Worm (Caenorhabditis elegans) whole organism, early embryonic: ENCODE measurements around the gene C16C8.17.

Source experiments
- F13C5.2 ChIP-seq: sonication (generic microtip); optimal IDR thresholded peaks from 2 replicates; lab custom pipeline; 2017; ENCODE audit warnings: mild to moderate bottlenecking, missing genetic modification characterization, inconsistent platforms, missing compliant biosample characterization
- aly-1 ChIP-seq: sonication (generic microtip); optimal IDR thresholded peaks from 2 replicates; lab custom pipeline; 2016; ENCODE audit warnings: missing genetic modification characterization, missing compliant biosample characterization
- ama-1 ChIP-seq: fragments of 150-350 bp; optimal IDR thresholded peaks from 2 replicates; lab custom pipeline; 2014
- flt-1 ChIP-seq: fragments of 200-800 bp; sonication (Bioruptor generic); IDR thresholded peaks from 2 replicates; pipeline ENCODE4 v1.3.6; 2022; ENCODE audit warnings: missing genetic modification characterization, missing compliant biosample characterization
- tbx-11 ChIP-seq: fragments of 200-800 bp; sonication (Bioruptor generic); IDR thresholded peaks from 2 replicates; pipeline ENCODE4 v1.3.6; 2022; ENCODE audit warnings: missing genetic modification characterization, missing compliant biosample characterization

DNA sequence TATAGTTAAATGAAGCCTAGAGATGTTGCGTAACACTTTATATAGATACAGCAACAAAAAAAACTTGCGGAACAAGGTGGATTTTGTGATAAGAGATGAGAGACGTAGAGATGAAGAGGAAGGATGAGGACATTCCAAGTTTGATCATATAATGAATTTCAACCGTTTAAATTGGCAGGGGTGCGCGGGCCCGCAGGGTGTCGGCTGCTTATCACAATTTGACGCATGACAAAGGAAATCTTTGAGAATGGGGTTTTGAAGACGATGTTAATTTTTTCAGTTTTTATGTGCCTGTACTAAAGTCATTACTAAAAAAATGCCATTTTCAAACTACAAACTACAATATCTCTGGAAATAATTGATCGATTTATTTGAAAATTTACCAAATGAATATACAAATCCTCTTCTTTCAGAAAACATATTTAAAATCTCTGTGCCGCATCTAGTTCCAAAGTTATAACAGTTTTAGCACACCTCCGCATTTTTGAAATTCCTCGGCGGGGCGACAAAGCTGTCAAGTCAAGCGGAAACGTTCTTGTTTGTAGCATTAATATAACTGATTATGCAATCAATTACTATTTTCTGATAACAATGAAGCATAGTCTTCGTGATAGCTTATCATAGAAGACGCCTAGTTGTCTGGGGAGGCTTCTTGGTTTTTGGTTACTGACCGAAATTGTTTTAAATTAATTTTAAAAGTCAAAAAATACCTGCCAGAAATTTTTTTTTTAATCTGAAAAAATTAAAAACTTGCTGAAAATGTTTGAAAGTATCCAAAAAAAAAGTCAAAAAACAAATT, 586 bp upstream of the C16C8.17 start:
- TF ChIP-seq aly-1 (tag; lab: Kevin White, UChicago), result no peak
- no peak for TF ChIP-seq tbx-11 (GFP tag; lab: Robert Waterston, UW)
- no peak for TF ChIP-seq ama-1 (lab: Kevin White, UChicago)
- no peak for TF ChIP-seq F13C5.2 (tag; lab: Kevin White, UChicago)
- TF ChIP-seq flt-1 (GFP tag; lab: Robert Waterston, UW), result no peak
